Fruit fly (Drosophila melanogaster): Measurements from ENCODE around the gene Epg5.

Gene Epg5

DNA sequence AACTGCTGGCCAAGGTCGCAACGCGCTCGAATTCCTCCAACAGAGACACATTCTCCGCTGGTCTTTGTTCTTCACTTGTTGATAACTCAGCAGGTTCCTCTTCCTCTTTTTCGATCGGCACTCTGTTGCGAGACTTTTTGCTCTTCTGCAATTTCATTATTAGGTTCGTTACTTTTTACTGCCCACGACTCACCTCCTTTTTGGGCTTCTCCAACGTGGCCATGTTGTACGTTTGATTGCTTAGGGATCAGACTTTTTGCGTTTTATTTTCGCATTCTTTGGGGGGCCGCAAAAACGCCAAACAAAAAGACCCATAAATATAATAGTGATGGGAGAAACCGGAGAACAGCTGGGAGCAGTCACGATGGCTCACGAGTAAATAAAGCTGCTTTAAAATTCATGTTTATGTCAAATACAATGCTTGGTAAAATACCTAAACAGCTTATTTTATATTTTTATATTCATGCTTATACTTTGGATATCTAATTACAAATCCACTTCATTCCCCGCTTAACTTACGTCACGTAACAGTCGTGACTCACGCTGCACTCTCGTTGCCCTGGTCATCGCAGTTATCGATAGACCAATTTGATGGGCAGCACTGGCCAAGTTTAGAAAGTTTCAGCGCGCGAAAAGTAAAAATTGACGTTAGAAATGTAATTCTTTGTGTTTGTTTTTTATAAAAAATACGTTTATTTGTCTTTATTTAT is at the start of gene Epg5 (continued):
- TF ChIP-seq Hr3 (GFP tag; optimal IDR thresholded peaks at IDR 0.05) (peak; percentile 66), CG18262 (tag; optimal IDR thresholded peaks at IDR 0.05) (no peak), Stat92E (GFP tag; optimal IDR thresholded peaks at IDR 0.05) (no peak), Side (GFP tag; optimal IDR thresholded peaks at IDR 0.05) (peak; percentile 59), MBD-R2 (GFP tag; IDR thresholded peaks at IDR 0.05) (peak; percentile 83), Dip3 (GFP tag; optimal IDR thresholded peaks at IDR 0.05) (peak; percentile 78), nmo (GFP tag; optimal IDR thresholded peaks at IDR 0.05) (peak; percentile 88), CG10209 (GFP tag; optimal IDR thresholded peaks at IDR 0.05) (peak; percentile 49), CG16863 (GFP tag; optimal IDR thresholded peaks at IDR 0.05) (peak; percentile 42), Nf-YA (GFP tag; IDR thresholded peaks at IDR 0.05) (0 out of 2 replicates have a peak, but pooled peaks have one; percentile 20), Sin3A (optimal IDR thresholded peaks at IDR 0.05) (peak; percentile 93), CG13624 (GFP tag; optimal IDR thresholded peaks at IDR 0.05) (peak; percentile 83), CG9437 (GFP tag; optimal IDR thresholded peaks at IDR 0.05) (peak; percentile 67), CG30020 (tag; optimal IDR thresholded peaks at IDR 0.05) (no peak), CG10321 (GFP tag; IDR thresholded peaks at IDR 0.05) (no peak), CG30403 (GFP tag; optimal IDR thresholded peaks at IDR 0.05) (peak; percentile 87), Scr (GFP tag; IDR thresholded peaks at IDR 0.05; ENCODE audit: partially characterized antibody) (peak; percentile 99), CG31441 (GFP tag; IDR thresholded peaks at IDR 0.05) (no peak), CG7357 (GFP tag; IDR thresholded peaks at IDR 0.05) (0 out of 3 replicates have a peak, but pooled peaks have one; percentile 62), CG42726 (GFP tag; IDR thresholded peaks at IDR 0.05; ENCODE audit: partially characterized antibody) (peak; percentile 87), Atf-2 (GFP tag; optimal IDR thresholded peaks at IDR 0.05) (peak; percentile 55), Ravus (GFP tag; IDR thresholded peaks at IDR 0.05) (peak; percentile 19), Camta (GFP tag; optimal IDR thresholded peaks at IDR 0.05) (peak; percentile 57), hth (optimal IDR thresholded peaks at IDR 0.05) (no peak), grau (tag; optimal IDR thresholded peaks at IDR 0.05) (no peak), dpn (GFP tag; optimal IDR thresholded peaks at IDR 0.05) (peak; percentile 83 to 85), HmgD (GFP tag; optimal IDR thresholded peaks at IDR 0.05) (peak; percentile 48), ash1 (GFP tag; optimal IDR thresholded peaks at IDR 0.05) (no peak), nau (GFP tag; optimal IDR thresholded peaks at IDR 0.05) (no peak), Dref (GFP tag; IDR thresholded peaks at IDR 0.05) (peak; percentile 78), Gsc (GFP tag; IDR thresholded peaks at IDR 0.05) (no peak), Poxn (GFP tag; IDR thresholded peaks at IDR 0.05) (peak; percentile 41; the same call in 1 of the 2 replicates), rib (GFP tag; IDR thresholded peaks at IDR 0.05) (peak; percentile 68; the same call in 1 of the 2 replicates), CG6175 (GFP tag; IDR thresholded peaks at IDR 0.05) (0 out of 3 replicates have a peak, but pooled peaks have one; percentile 50), CG1603 (tag; optimal IDR thresholded peaks at IDR 0.05) (no peak), hbn (GFP tag; IDR thresholded peaks at IDR 0.05; ENCODE audit: partially characterized antibody) (peak; percentile 98), lmd (GFP tag; IDR thresholded peaks at IDR 0.05) (peak; percentile 77), CG1832 (GFP tag; optimal IDR thresholded peaks at IDR 0.05) (no peak), Trl (optimal IDR thresholded peaks at IDR 0.05) (no peak), Trl (GFP tag; optimal IDR thresholded peaks at IDR 0.05) (peak; percentile 70), CrebB (tag; optimal IDR thresholded peaks at IDR 0.05) (no peak), Pdp1 (GFP tag; optimal IDR thresholded peaks at IDR 0.05) (peak in 1 of 2 experiments; percentile 74), PHDP (tag; optimal IDR thresholded peaks at IDR 0.05) (no peak), Nf-YC (tag; optimal IDR thresholded peaks at IDR 0.05) (no peak), Lpt (GFP tag; optimal IDR thresholded peaks at IDR 0.05) (no peak), CG14860 (GFP tag; IDR thresholded peaks at IDR 0.05; ENCODE audit: partially characterized antibody) (peak; percentile 98), CG14667 (GFP tag; IDR thresholded peaks at IDR 0.05) (peak; percentile 38), Hmr (GFP tag; optimal IDR thresholded peaks at IDR 0.05) (no peak), CG14014 (GFP tag; IDR thresholded peaks at IDR 0.05) (peak; percentile 81), CG12104 (GFP tag; optimal IDR thresholded peaks at IDR 0.05) (peak; percentile 3)

Measured in whole organism, embryonic.